Worm (Caenorhabditis elegans): Measurements from ENCODE around the gene F40G12.7.

- TF ChIP-seq ztf-23 (GFP tag; IDR thresholded peaks at IDR 0.05) (no peak), klf-2 (GFP tag; conservative IDR thresholded peaks at IDR 0.05) (no peak), T22C8.4 (GFP tag; IDR thresholded peaks at IDR 0.05) (no peak), ztf-29 (GFP tag; IDR thresholded peaks at IDR 0.05) (no peak), cog-1 (tag; optimal IDR thresholded peaks at IDR 0.05) (no peak), flt-1 (GFP tag; IDR thresholded peaks at IDR 0.05) (no peak), med-1 (GFP tag; optimal IDR thresholded peaks at IDR 0.05; ENCODE audit: insufficient read depth) (no peak), ref-1 (GFP tag; conservative IDR thresholded peaks at IDR 0.05) (no peak), tab-1 (GFP tag; IDR thresholded peaks at IDR 0.05) (no peak)
Observed at ce11 chrV:14248025-14248424, 26.3 kb upstream of the F40G12.7 start, which contains the start of gene K02E11.4.

Measured in whole organism, midembryonic.